Worm (Caenorhabditis elegans) whole organism, young adult: Measurements from ENCODE around the gene R10D12.7.
"Not testable (repeated sequence)": the region's sequence is repeated elsewhere in the genome, so short reads cannot be mapped to it uniquely, and the experiment has no call there.

ENCODE experiments used
- B0035.1 ChIP-seq: sonication (generic microtip); optimal IDR thresholded peaks from 2 replicates; lab custom pipeline; 2016; ENCODE audit warnings: missing genetic modification characterization, mild to moderate bottlenecking, missing compliant biosample characterization, missing genotype, missing genetic modification reagents
- F37B4.10 ChIP-seq: fragments of 200-800 bp; sonication (Bioruptor generic); IDR thresholded peaks from 2 replicates; pipeline ENCODE4 v1.3.6; 2022; ENCODE audit warnings: missing genetic modification characterization, missing compliant biosample characterization
- Y53G8AR.9 ChIP-seq: fragments of 200-800 bp; sonication (Bioruptor generic); conservative IDR thresholded peaks from 2 replicates; pipeline ENCODE4 v1.3.6; 2022; ENCODE audit warnings: missing genetic modification reagents, missing genetic modification characterization, missing compliant biosample characterization
- ama-1 ChIP-seq, 3 experiments: fragments of 150-350 bp in 1 of 3; sonication (generic microtip) in 2 of 3; optimal IDR thresholded peaks; 2 replicates each; lab custom pipeline; 2014 to 2018; ENCODE audit warnings: missing biosample characterization in 2 of 3, missing genetic modification characterization in 2 of 3, missing genetic modification reagents in 2 of 3
- atf-7 ChIP-seq: sonication (generic microtip); optimal IDR thresholded peaks from 2 replicates; lab custom pipeline; 2017; ENCODE audit warnings: mild to moderate bottlenecking, missing genetic modification characterization, missing compliant biosample characterization
- chd-7 ChIP-seq: sonication (generic microtip); optimal IDR thresholded peaks from 2 replicates; lab custom pipeline; 2016; ENCODE audit warnings: mild to moderate bottlenecking, missing genetic modification characterization, moderate library complexity, missing compliant biosample characterization
- dpff-1 ChIP-seq: sonication (generic microtip); optimal IDR thresholded peaks from 2 replicates; lab custom pipeline; 2017; ENCODE audit warnings: mild to moderate bottlenecking, missing genetic modification characterization, missing compliant biosample characterization
- lin-35 ChIP-seq, 3 experiments: fragments of 150-350 bp in 2 of 3; sonication (generic microtip) in 1 of 3; optimal IDR thresholded peaks; 2 replicates each; lab custom pipeline; 2014 to 2018; ENCODE audit warnings: missing biosample characterization in 3 of 3, missing genetic modification characterization in 3 of 3, missing genetic modification reagents in 3 of 3
- mes-4 ChIP-seq: sonication (generic microtip); optimal IDR thresholded peaks from 2 replicates; lab custom pipeline; 2016; ENCODE audit warnings: missing genotype, missing genetic modification characterization, missing compliant biosample characterization
- pha-4 ChIP-seq: fragments of 150-350 bp; sonication (generic microtip); optimal IDR thresholded peaks from 2 replicates; lab custom pipeline; 2014; ENCODE audit warnings: missing biosample characterization, missing genetic modification reagents, missing genetic modification characterization
- sptf-2 ChIP-seq: fragments of 200-800 bp; sonication (Bioruptor generic); optimal IDR thresholded peaks from 2 replicates; lab custom pipeline; 2018; ENCODE audit warnings: mild to moderate bottlenecking, missing genetic modification characterization, missing compliant biosample characterization
- tbp1 ChIP-seq: fragments of 200-800 bp; sonication (Bioruptor generic); optimal IDR thresholded peaks from 2 replicates; lab custom pipeline; 2018; ENCODE audit warnings: mild to moderate bottlenecking, missing genetic modification characterization, missing compliant biosample characterization

DNA sequence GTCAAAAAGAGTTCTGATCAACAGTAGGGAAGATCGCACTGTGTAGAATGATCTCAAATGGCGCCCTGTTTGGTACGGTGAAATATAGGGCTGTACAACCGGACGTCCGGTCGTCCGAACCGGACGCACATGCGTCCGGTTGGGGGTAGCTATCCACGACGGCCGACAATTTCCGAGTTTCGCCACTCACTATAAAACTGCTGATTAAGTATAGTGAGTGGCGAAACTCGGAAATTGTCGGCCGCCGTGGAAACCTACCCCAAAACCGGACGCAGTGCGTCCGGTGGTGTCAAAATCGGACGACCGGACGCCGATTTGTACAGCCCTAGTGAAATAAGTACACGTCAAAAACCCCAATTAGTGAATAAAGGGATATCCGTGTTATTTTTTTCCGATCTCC lies 42.2 kb downstream of the R10D12.7 start:
- TF ChIP-seq B0035.1; F37B4.10; lin-35 (GFP tag; optimal IDR thresholded peaks at IDR 0.05; lab: Kevin White, UChicago); Y53G8AR.9; atf-7; mes-4 (tag; lab: Kevin White, UChicago); tbp1 (GFP tag; lab: Kevin White, UChicago); dpff-1; chd-7 (tag; lab: Kevin White, UChicago); pha-4 (tag; lab: Kevin White, UChicago); ama-1 (optimal IDR thresholded peaks at IDR 0.05; lab: Kevin White, UChicago); ama-1 (GFP tag; optimal IDR thresholded peaks at IDR 0.05; lab: Kevin White, UChicago); sptf-2 (GFP tag; lab: Kevin White, UChicago): not testable (repeated sequence)
